Fruit fly (Drosophila melanogaster) whole organism, embryonic: ENCODE data around the gene Pk34A.
A peak's percentile ranks its signal among the peaks of the same experiment; 100 is the strongest.

Experiments
- Adf1 ChIP-seq: fragments of 200-800 bp; sonication (Bioruptor generic); IDR thresholded peaks from 2 replicates; pipeline ENCODE4 v1.3.6; 2022; ENCODE audit warnings: missing biosample characterization, missing genetic modification characterization
- B-H2 ChIP-seq: fragments of 200-800 bp; sonication (Bioruptor generic); optimal IDR thresholded peaks from 2 replicates; lab custom pipeline; 2018; ENCODE audit warnings: missing biosample characterization, mild to moderate bottlenecking, missing genetic modification characterization
- CG10209 ChIP-seq: fragments of 200-800 bp; sonication (Bioruptor generic); optimal IDR thresholded peaks from 3 replicates; lab custom pipeline; 2017; ENCODE audit warnings: missing biosample characterization, mild to moderate bottlenecking, missing genetic modification characterization, missing genetic modification reagents
- CG11560 ChIP-seq: fragments of 200-800 bp; sonication (Bioruptor generic); IDR thresholded peaks from 3 replicates; pipeline ENCODE4 v1.3.6; 2022; ENCODE audit warnings: missing biosample characterization, missing genetic modification characterization
- CG12391 ChIP-seq: fragments of 200-800 bp; sonication (Bioruptor generic); optimal IDR thresholded peaks from 3 replicates; lab custom pipeline; 2018; ENCODE audit warnings: missing biosample characterization, mild to moderate bottlenecking, missing genetic modification characterization, moderate library complexity
- CG13123 ChIP-seq: fragments of 200-800 bp; sonication (Bioruptor generic); optimal IDR thresholded peaks from 2 replicates; lab custom pipeline; 2016; ENCODE audit warnings: missing biosample characterization, missing genetic modification characterization
- CG13287 ChIP-seq: fragments of 200-800 bp; sonication (Bioruptor generic); IDR thresholded peaks from 2 replicates; pipeline ENCODE4 v1.3.6; 2022; ENCODE audit warnings: missing biosample characterization, missing genetic modification characterization; ENCODE audit not compliant: partially characterized antibody
- CG13296 ChIP-seq: fragments of 200-800 bp; sonication (Bioruptor generic); optimal IDR thresholded peaks from 3 replicates; lab custom pipeline; 2018; ENCODE audit warnings: missing biosample characterization, mild to moderate bottlenecking, missing genetic modification characterization
- CG17186 ChIP-seq: fragments of 200-800 bp; sonication (Bioruptor generic); optimal IDR thresholded peaks from 3 replicates; lab custom pipeline; 2017; ENCODE audit warnings: missing biosample characterization, missing genetic modification reagents, missing genetic modification characterization
- CG30431 ChIP-seq: fragments of 200-800 bp; sonication (Bioruptor generic); optimal IDR thresholded peaks from 2 replicates; lab custom pipeline; 2017; ENCODE audit warnings: missing biosample characterization, missing genetic modification characterization
- CG33213 ChIP-seq: fragments of 200-800 bp; sonication (Bioruptor generic); optimal IDR thresholded peaks from 3 replicates; lab custom pipeline; 2016; ENCODE audit warnings: missing biosample characterization, missing genetic modification characterization
- CG7372 ChIP-seq: fragments of 200-800 bp; sonication (Bioruptor generic); IDR thresholded peaks from 2 replicates; pipeline ENCODE4 v1.3.6; 2022; ENCODE audit warnings: missing biosample characterization, missing genetic modification characterization
- CG8089 ChIP-seq: fragments of 200-800 bp; sonication (Bioruptor generic); optimal IDR thresholded peaks from 3 replicates; lab custom pipeline; 2016; ENCODE audit warnings: missing biosample characterization, missing genetic modification characterization
- CG9932 ChIP-seq: fragments of 200-800 bp; sonication (Bioruptor generic); IDR thresholded peaks from 2 replicates; pipeline ENCODE4 v1.3.6; 2022; ENCODE audit warnings: missing biosample characterization, missing genetic modification characterization
- Chrac-16 ChIP-seq: fragments of 200-800 bp; sonication (Bioruptor generic); optimal IDR thresholded peaks from 3 replicates; lab custom pipeline; 2016; ENCODE audit warnings: missing biosample characterization, missing genetic modification characterization
- CoRest ChIP-seq: fragments of 200-800 bp; sonication (Bioruptor generic); optimal IDR thresholded peaks from 3 replicates; lab custom pipeline; 2018; ENCODE audit warnings: missing biosample characterization, mild to moderate bottlenecking, missing genetic modification characterization, moderate library complexity
- ERR ChIP-seq: fragments of 200-800 bp; sonication (Bioruptor generic); optimal IDR thresholded peaks from 2 replicates; lab custom pipeline; 2016; ENCODE audit warnings: missing biosample characterization, missing genetic modification characterization
- Elba2 ChIP-seq: fragments of 200-800 bp; sonication (Bioruptor generic); optimal IDR thresholded peaks from 3 replicates; lab custom pipeline; 2016; ENCODE audit warnings: missing biosample characterization, missing genetic modification characterization
- HLH3B ChIP-seq: fragments of 200-800 bp; sonication (Bioruptor generic); IDR thresholded peaks from 2 replicates; pipeline ENCODE4 v1.3.6; 2022; ENCODE audit warnings: missing biosample characterization, missing genetic modification characterization
- HmgD ChIP-seq: fragments of 200-800 bp; sonication (Bioruptor generic); optimal IDR thresholded peaks from 3 replicates; lab custom pipeline; 2016; ENCODE audit warnings: missing biosample characterization, missing genetic modification characterization
- Kr ChIP-seq: fragments of 200-800 bp; sonication (Bioruptor generic); optimal IDR thresholded peaks from 2 replicates; lab custom pipeline; 2017; ENCODE audit warnings: missing biosample characterization, mild to moderate bottlenecking, missing genetic modification characterization
- Lpt ChIP-seq: fragments of >200 bp; optimal IDR thresholded peaks from 2 replicates; lab custom pipeline; 2018; ENCODE audit warnings: missing biosample characterization, missing genetic modification characterization
- Med ChIP-seq: fragments of 200-800 bp; sonication (Bioruptor generic); peaks from one replicate; lab custom pipeline; 2016; ENCODE audit warnings: missing biosample characterization, missing genetic modification characterization, mild to moderate bottlenecking, inconsistent platforms, moderate library complexity
- NfI ChIP-seq: fragments of 200-800 bp; sonication (Bioruptor generic); optimal IDR thresholded peaks from 3 replicates; lab custom pipeline; 2018; ENCODE audit warnings: missing biosample characterization, mild to moderate bottlenecking, missing genetic modification characterization, moderate library complexity
- ash1 ChIP-seq: fragments of 200-800 bp; sonication (Bioruptor generic); optimal IDR thresholded peaks from 2 replicates; lab custom pipeline; 2018; ENCODE audit warnings: missing biosample characterization, mild to moderate bottlenecking, missing genetic modification characterization
- corto ChIP-seq: fragments of 200-800 bp; sonication (Bioruptor generic); optimal IDR thresholded peaks from 2 replicates; lab custom pipeline; 2016; ENCODE audit warnings: missing biosample characterization, mild to moderate bottlenecking, missing genetic modification characterization, moderate library complexity
- esg ChIP-seq: fragments of 200-800 bp; sonication (Bioruptor generic); conservative IDR thresholded peaks from 2 replicates; pipeline ENCODE4 v1.3.6; 2022; ENCODE audit warnings: missing biosample characterization, missing genetic modification characterization
- gcm ChIP-seq: fragments of 200-800 bp; sonication (Bioruptor generic); optimal IDR thresholded peaks from 2 replicates; lab custom pipeline; 2019; ENCODE audit warnings: missing biosample characterization, mild to moderate bottlenecking, missing genetic modification characterization, moderate library complexity
- ham ChIP-seq: fragments of 200-800 bp; sonication (Bioruptor generic); IDR thresholded peaks from 2 replicates; pipeline ENCODE4 v1.3.6; 2022; ENCODE audit warnings: missing biosample characterization, missing genetic modification characterization
- hkb ChIP-seq, 2 experiments: fragments of 200-800 bp in 1 of 2; fragments of >200 bp in 1 of 2; sonication (Bioruptor generic) in 1 of 2; IDR thresholded peaks in 1 of 2; optimal IDR thresholded peaks in 1 of 2; 2 replicates each; pipeline versions ENCODE4 v1.3.6 to Lab custom; 2017 to 2022; ENCODE audit warnings: missing biosample characterization in 1 of 2, missing genetic modification characterization in 1 of 2
- kay ChIP-seq: fragments of 200-800 bp; sonication (Bioruptor generic); optimal IDR thresholded peaks from 2 replicates; lab custom pipeline; 2016; ENCODE audit warnings: missing biosample characterization, missing genetic modification characterization
- klu ChIP-seq: fragments of 200-800 bp; sonication (Bioruptor generic); IDR thresholded peaks from 2 replicates; pipeline ENCODE4 v1.3.6; 2022; ENCODE audit warnings: missing biosample characterization, missing genetic modification characterization
- lbe ChIP-seq: fragments of 200-800 bp; sonication (Bioruptor generic); optimal IDR thresholded peaks from 2 replicates; lab custom pipeline; 2016; ENCODE audit warnings: missing biosample characterization, mild to moderate bottlenecking, missing genetic modification characterization
- lilli ChIP-seq: fragments of 200-800 bp; sonication (Bioruptor generic); optimal IDR thresholded peaks from 3 replicates; lab custom pipeline; 2016; ENCODE audit warnings: missing biosample characterization, missing genetic modification characterization
- lov ChIP-seq, 2 experiments: fragments of 200-800 bp in 1 of 2; fragments of >200 bp in 1 of 2; sonication (Bioruptor generic) in 1 of 2; IDR thresholded peaks in 1 of 2; optimal IDR thresholded peaks in 1 of 2; 2 replicates in 1 of 2; 3 replicates in 1 of 2; pipeline versions ENCODE4 v1.3.6 to Lab custom; 2017 to 2022; ENCODE audit warnings: missing biosample characterization in 1 of 2, missing genetic modification characterization in 1 of 2
- maf-S ChIP-seq: fragments of 200-800 bp; sonication (Bioruptor generic); optimal IDR thresholded peaks from 2 replicates; lab custom pipeline; 2016; ENCODE audit warnings: missing biosample characterization, missing genetic modification characterization
- nerfin-1 ChIP-seq: fragments of 200-800 bp; sonication (Bioruptor generic); optimal IDR thresholded peaks from 3 replicates; lab custom pipeline; 2019; ENCODE audit warnings: missing biosample characterization, mild to moderate bottlenecking, missing genetic modification characterization, moderate library complexity
- nmo ChIP-seq: fragments of 200-800 bp; sonication (Bioruptor generic); optimal IDR thresholded peaks from 2 replicates; lab custom pipeline; 2018; ENCODE audit warnings: missing biosample characterization, mild to moderate bottlenecking, missing genetic modification characterization, moderate library complexity
- pum ChIP-seq: fragments of 200-800 bp; sonication (Bioruptor generic); optimal IDR thresholded peaks from 2 replicates; lab custom pipeline; 2016; ENCODE audit warnings: missing biosample characterization, missing genetic modification characterization
- pzg ChIP-seq: fragments of 200-800 bp; sonication (Bioruptor generic); optimal IDR thresholded peaks from 3 replicates; lab custom pipeline; 2018; ENCODE audit warnings: missing biosample characterization, mild to moderate bottlenecking, missing genetic modification characterization, moderate library complexity
- ranshi ChIP-seq: fragments of 200-800 bp; sonication (Bioruptor generic); IDR thresholded peaks from 2 replicates; pipeline ENCODE4 v1.3.6; 2022; ENCODE audit warnings: missing biosample characterization, missing genetic modification characterization
- sima ChIP-seq: fragments of 200-800 bp; sonication (Bioruptor generic); optimal IDR thresholded peaks from 2 replicates; lab custom pipeline; 2016; ENCODE audit warnings: missing biosample characterization, missing genetic modification characterization
- slou ChIP-seq: fragments of 200-800 bp; sonication (Bioruptor generic); optimal IDR thresholded peaks from 3 replicates; lab custom pipeline; 2016; ENCODE audit warnings: missing biosample characterization, missing genetic modification characterization
- slp2 ChIP-seq: fragments of 200-800 bp; sonication (Bioruptor generic); optimal IDR thresholded peaks from 2 replicates; lab custom pipeline; 2016; ENCODE audit warnings: missing biosample characterization, missing genetic modification characterization
- sr ChIP-seq: fragments of 200-800 bp; sonication (Bioruptor generic); IDR thresholded peaks from 3 replicates; pipeline ENCODE4 v1.3.6; 2022; ENCODE audit warnings: missing biosample characterization, missing genetic modification characterization
- ssp ChIP-seq: fragments of 200-800 bp; sonication (Bioruptor generic); IDR thresholded peaks from 2 replicates; pipeline ENCODE4 v1.3.6; 2022; ENCODE audit warnings: missing biosample characterization, missing genetic modification characterization
- wek ChIP-seq: fragments of 200-800 bp; sonication (Bioruptor generic); optimal IDR thresholded peaks from 3 replicates; lab custom pipeline; 2018; ENCODE audit warnings: missing biosample characterization, mild to moderate bottlenecking, missing genetic modification characterization, moderate library complexity
- zen2 ChIP-seq: fragments of 200-800 bp; sonication (Bioruptor generic); IDR thresholded peaks from 3 replicates; pipeline ENCODE4 v1.3.6; 2022; ENCODE audit warnings: missing biosample characterization, missing genetic modification characterization; ENCODE audit not compliant: partially characterized antibody
- zfh1 ChIP-seq: fragments of 200-800 bp; sonication (Bioruptor generic); IDR thresholded peaks from 3 replicates; pipeline ENCODE4 v1.3.6; 2022; ENCODE audit warnings: missing biosample characterization, missing genetic modification characterization

Pk34A gene

DNA sequence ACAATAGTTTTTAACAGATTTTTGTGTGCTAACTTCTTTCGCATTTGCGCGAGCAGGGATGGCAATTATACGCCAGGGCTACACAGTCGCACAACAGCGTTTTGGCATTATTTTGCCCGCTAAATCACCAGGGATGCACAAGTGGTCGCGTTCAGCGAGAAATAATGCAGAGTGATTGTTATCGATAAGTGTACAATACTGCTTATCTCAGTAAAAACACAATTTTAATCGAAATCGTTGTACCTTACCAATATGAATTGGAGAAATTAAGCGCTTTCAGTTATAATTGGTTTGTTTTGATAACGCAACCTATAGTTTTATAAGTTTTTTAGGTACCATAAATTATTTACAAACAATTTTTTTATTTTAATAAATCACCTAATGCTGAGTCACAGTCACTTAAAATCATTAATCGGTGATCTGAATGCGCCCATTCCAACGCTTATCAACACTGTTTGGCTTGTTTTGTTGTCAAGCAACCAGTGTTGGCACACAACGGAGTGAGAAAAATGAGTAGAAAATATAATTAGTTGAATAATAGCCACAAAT lies 18.2 kb downstream of the Pk34A start, which contains the start of the genes Sfmbt and CG5439 (continued):
- no peak; the same call in 1 of the 2 replicates for TF ChIP-seq HLH3B (GFP tag; lab: Robert Waterston, UW)
- 0 out of 3 replicates have a peak, but pooled peaks have one; percentile 8 for TF ChIP-seq zfh1 (GFP tag; lab: Robert Waterston, UW)
- TF ChIP-seq CG7372 (GFP tag; lab: Robert Waterston, UW), result peak; percentile 46; the same call in 1 of the 2 replicates
- no peak for TF ChIP-seq zen2
- no peak for TF ChIP-seq wek (GFP tag; lab: Kevin White, UChicago)
- peak; percentile 77 for TF ChIP-seq lbe (GFP tag; lab: Kevin White, UChicago)
- TF ChIP-seq maf-S (GFP tag; lab: Kevin White, UChicago), result peak; percentile 75
- peak; percentile 60 for TF ChIP-seq nerfin-1 (tag; lab: Kevin White, UChicago)
- peak; percentile 65; the same call in 1 of the 2 replicates for TF ChIP-seq klu (GFP tag; lab: Robert Waterston, UW)
- peak; percentile 73 for TF ChIP-seq slp2
- TF ChIP-seq esg (GFP tag; lab: Robert Waterston, UW), result peak; percentile 70
- TF ChIP-seq ash1, result no peak
- TF ChIP-seq corto (GFP tag; lab: Kevin White, UChicago), result peak; percentile 29
- peak; percentile 60 for TF ChIP-seq hkb (optimal IDR thresholded peaks at IDR 0.05; lab: Kevin White, UChicago)
- peak; percentile 31; the same call in 1 of the 2 replicates for TF ChIP-seq hkb (GFP tag; IDR thresholded peaks at IDR 0.05; lab: Robert Waterston, UW)
- TF ChIP-seq lov (optimal IDR thresholded peaks at IDR 0.05; lab: Kevin White, UChicago), result no peak
- TF ChIP-seq lov (GFP tag; IDR thresholded peaks at IDR 0.05; lab: Robert Waterston, UW), result no peak
- TF ChIP-seq Adf1, result peak; percentile 21; the same call in 1 of the 2 replicates
- TF ChIP-seq CG13123 (GFP tag; lab: Kevin White, UChicago), result peak; percentile 29
- peak; percentile 90 for TF ChIP-seq CG17186 (GFP tag; lab: Kevin White, UChicago)
- TF ChIP-seq ham (GFP tag; lab: Robert Waterston, UW), result no peak
- TF ChIP-seq nmo, result peak; percentile 91
- TF ChIP-seq HmgD (GFP tag; lab: Kevin White, UChicago), result peak; percentile 89
- peak; percentile 38 for TF ChIP-seq ranshi (GFP tag; lab: Robert Waterston, UW)
- TF ChIP-seq lilli, result peak; percentile 91
- peak; percentile 76 for TF ChIP-seq Chrac-16 (GFP tag; lab: Kevin White, UChicago)
- TF ChIP-seq kay (GFP tag; lab: Kevin White, UChicago), result peak; percentile 91
- TF ChIP-seq CG12391, result peak; percentile 84
- TF ChIP-seq CG11560 (tag; lab: Robert Waterston, UW), result peak; percentile 65; the same call in 2 of the 3 replicates
- TF ChIP-seq slou (GFP tag; lab: Kevin White, UChicago), result peak; percentile 68
- peak; percentile 96 for TF ChIP-seq Med
- peak; percentile 90 for TF ChIP-seq CG9932 (GFP tag; lab: Robert Waterston, UW)
- no peak for TF ChIP-seq gcm (GFP tag; lab: Kevin White, UChicago)
- peak; percentile 71 for TF ChIP-seq ERR (GFP tag; lab: Kevin White, UChicago)
- TF ChIP-seq sr, result no peak
- peak; percentile 72 for TF ChIP-seq ssp (GFP tag; lab: Robert Waterston, UW)
- TF ChIP-seq NfI (GFP tag; lab: Kevin White, UChicago), result peak; percentile 74
- TF ChIP-seq CG10209, result no peak
- peak; percentile 79 for TF ChIP-seq pum (GFP tag; lab: Kevin White, UChicago)
- TF ChIP-seq Elba2 (GFP tag; lab: Kevin White, UChicago), result peak; percentile 68
- TF ChIP-seq CG33213, result peak; percentile 40
- no peak for TF ChIP-seq B-H2 (GFP tag; lab: Kevin White, UChicago)
- peak; percentile 70 for TF ChIP-seq CoRest (tag; lab: Kevin White, UChicago)
- no peak for TF ChIP-seq CG13296 (GFP tag; lab: Kevin White, UChicago)
- no peak for TF ChIP-seq Kr
- TF ChIP-seq Lpt (GFP tag; lab: Kevin White, UChicago), result no peak
- peak; percentile 33; the same call in 1 of the 2 replicates for TF ChIP-seq CG13287 (GFP tag; lab: Robert Waterston, UW)
- no peak for TF ChIP-seq sima (GFP tag; lab: Kevin White, UChicago)
- peak; percentile 58 for TF ChIP-seq CG30431
- TF ChIP-seq CG8089, result peak; percentile 39
- TF ChIP-seq pzg (GFP tag; lab: Kevin White, UChicago), result peak; percentile 89
